Worm (Caenorhabditis elegans) whole organism, L2 larva: Measurements from ENCODE around the gene arf-1.

Source experiments
- R02D3.7 ChIP-seq: fragments of 150-350 bp; optimal IDR thresholded peaks from 2 replicates; lab custom pipeline; 2014; ENCODE audit warnings: missing biosample characterization, missing genetic modification characterization
- blmp-1 ChIP-seq: sonication (generic microtip); optimal IDR thresholded peaks from 2 replicates; lab custom pipeline; 2017; ENCODE audit warnings: missing genetic modification characterization, mild to moderate bottlenecking, missing compliant biosample characterization, antibody characterized with exemption, moderate library complexity; ENCODE audit not compliant: insufficient read depth
- ceh-16 ChIP-seq: fragments of 150-350 bp; optimal IDR thresholded peaks from 2 replicates; lab custom pipeline; 2014; ENCODE audit warnings: missing biosample characterization, missing genetic modification characterization
- fos-1 ChIP-seq: fragments of 150-350 bp; optimal IDR thresholded peaks from 2 replicates; lab custom pipeline; 2014; ENCODE audit warnings: missing biosample characterization, missing genetic modification characterization
- lin-39 ChIP-seq: fragments of 150-350 bp; optimal IDR thresholded peaks from 2 replicates; lab custom pipeline; 2014; ENCODE audit warnings: missing biosample characterization, missing genetic modification reagents, missing genetic modification characterization
- lsy-2 ChIP-seq, 2 experiments: fragments of 150-350 bp in 1 of 2; sonication (generic microtip) in 1 of 2; optimal IDR thresholded peaks; 2 replicates each; lab custom pipeline; 2014 to 2017; ENCODE audit warnings: missing biosample characterization in 2 of 2, missing genetic modification characterization in 2 of 2
- nhr-11 ChIP-seq: fragments of 150-350 bp; optimal IDR thresholded peaks from 2 replicates; lab custom pipeline; 2014; ENCODE audit warnings: missing biosample characterization, missing genetic modification characterization
- nhr-12 ChIP-seq: fragments of 150-350 bp; optimal IDR thresholded peaks from 2 replicates; lab custom pipeline; 2014; ENCODE audit warnings: missing biosample characterization, missing genetic modification characterization
- nhr-21 ChIP-seq: fragments of 150-350 bp; optimal IDR thresholded peaks from 2 replicates; lab custom pipeline; 2014; ENCODE audit warnings: missing biosample characterization, missing genetic modification characterization
- nhr-25 ChIP-seq: fragments of 150-350 bp; sonication (generic microtip); optimal IDR thresholded peaks from 3 replicates; lab custom pipeline; 2014; ENCODE audit warnings: missing biosample characterization, missing genetic modification characterization
- unc-55 ChIP-seq: fragments of 150-350 bp; sonication (generic microtip); optimal IDR thresholded peaks from 3 replicates; lab custom pipeline; 2014; ENCODE audit warnings: missing biosample characterization, missing genetic modification reagents, missing genetic modification characterization
- unc-62 ChIP-seq: fragments of 150-350 bp; optimal IDR thresholded peaks from 2 replicates; lab custom pipeline; 2014; ENCODE audit warnings: missing biosample characterization, missing genetic modification reagents, missing genetic modification characterization
- ztf-11 ChIP-seq: sonication (generic microtip); optimal IDR thresholded peaks from 2 replicates; lab custom pipeline; 2017; ENCODE audit warnings: missing biosample characterization, missing genetic modification characterization

ce11 chrIII:5705228-5705888 lies 9.3 kb upstream of the arf-1 start, which contains the start of gene swp-1:
- TF ChIP-seq nhr-21 (tag; lab: Kevin White, UChicago) (no peak), nhr-11 (no peak), blmp-1 (tag; lab: Kevin White, UChicago) (no peak), nhr-25 (tag; lab: Kevin White, UChicago) (no peak), fos-1 (tag; lab: Kevin White, UChicago) (no peak), unc-62 (GFP tag; lab: Kevin White, UChicago) (no peak), R02D3.7 (tag; lab: Kevin White, UChicago) (no peak), ceh-16 (no peak), lsy-2 (tag; optimal IDR thresholded peaks at IDR 0.05; lab: Kevin White, UChicago) (no peak), lin-39 (tag; lab: Kevin White, UChicago) (no peak), ztf-11 (no peak), nhr-12 (tag; lab: Kevin White, UChicago) (no peak), unc-55 (GFP tag; lab: Kevin White, UChicago) (no peak)
